Fruit fly (Drosophila melanogaster) whole organism, prepupa: ENCODE measurements around the gene Pdss2.

ENCODE experiments used
- CG31627 ChIP-seq: fragments of 200-800 bp; sonication (Bioruptor generic); optimal IDR thresholded peaks from 3 replicates; lab custom pipeline; 2016; ENCODE audit warnings: missing biosample characterization, missing genetic modification characterization
- CG6854 ChIP-seq: fragments of 200-800 bp; sonication (Bioruptor generic); optimal IDR thresholded peaks from 2 replicates; lab custom pipeline; 2017; ENCODE audit warnings: missing biosample characterization, mild to moderate bottlenecking, missing genetic modification characterization
- Eip75B ChIP-seq: fragments of 200-800 bp; sonication (Bioruptor generic); optimal IDR thresholded peaks from 3 replicates; lab custom pipeline; 2016; ENCODE audit warnings: missing biosample characterization, missing genetic modification characterization
- Eip93F ChIP-seq: fragments of 200-800 bp; sonication (Bioruptor generic); optimal IDR thresholded peaks from 2 replicates; lab custom pipeline; 2016; ENCODE audit warnings: missing biosample characterization, mild to moderate bottlenecking, missing genetic modification characterization
- Gug ChIP-seq: fragments of 200-800 bp; sonication (Bioruptor generic); IDR thresholded peaks from 2 replicates; pipeline ENCODE4 v1.3.6; 2022; ENCODE audit warnings: missing biosample characterization, missing genetic modification characterization
- ss ChIP-seq, 2 experiments: fragments of 200-800 bp; sonication (Bioruptor generic); optimal IDR thresholded peaks; 2 replicates in 1 of 2; 3 replicates in 1 of 2; lab custom pipeline; 2017 to 2018; ENCODE audit warnings: mild to moderate bottlenecking in 2 of 2, missing biosample characterization in 2 of 2, missing genetic modification characterization in 2 of 2, moderate library complexity in 1 of 2

dm6 chr3L:21034103-21034280 is 6.3 kb downstream of the Pdss2 start, which contains the start of gene CG10581:
- no peak for TF ChIP-seq Eip93F (GFP tag; lab: Kevin White, UChicago)
- TF ChIP-seq CG6854 (GFP tag; lab: Kevin White, UChicago), result no peak
- no peak for TF ChIP-seq Gug (GFP tag; lab: Robert Waterston, UW)
- TF ChIP-seq CG31627 (GFP tag; lab: Kevin White, UChicago), result no peak
- no peak for TF ChIP-seq ss (GFP tag; optimal IDR thresholded peaks at IDR 0.05; lab: Kevin White, UChicago)
- no peak for TF ChIP-seq Eip75B
